Worm (Caenorhabditis elegans) whole organism, L4 larva: ENCODE measurements around the gene F54C8.1.
"Not testable (repeated sequence)": the region's sequence is repeated elsewhere in the genome, so short reads cannot be mapped to it uniquely, and the experiment has no call there.

ENCODE experiments used
- D1046.2 ChIP-seq: fragments of 200-800 bp; sonication (Bioruptor generic); IDR thresholded peaks from 2 replicates; pipeline ENCODE4 v1.3.6; 2022; ENCODE audit warnings: missing genetic modification characterization, missing compliant biosample characterization
- F37D6.2 ChIP-seq: sonication (generic microtip); optimal IDR thresholded peaks from 2 replicates; lab custom pipeline; 2016; ENCODE audit warnings: mild to moderate bottlenecking, missing genetic modification characterization, missing compliant biosample characterization
- F49E8.2 ChIP-seq: sonication (generic microtip); optimal IDR thresholded peaks from 2 replicates; lab custom pipeline; 2016; ENCODE audit warnings: missing compliant biosample characterization, mild to moderate bottlenecking, missing genetic modification characterization, borderline replicate concordance
- R02D3.7 ChIP-seq: fragments of 150-350 bp; sonication (generic microtip); optimal IDR thresholded peaks from 3 replicates; lab custom pipeline; 2014; ENCODE audit warnings: missing biosample characterization, missing genetic modification characterization
- Y48G9A.11 ChIP-seq: fragments of 200-800 bp; sonication (Bioruptor generic); IDR thresholded peaks from 2 replicates; pipeline ENCODE4 v1.3.6; 2022; ENCODE audit warnings: missing genetic modification reagents, missing genetic modification characterization, missing compliant biosample characterization
- Y5F2A.4 ChIP-seq: fragments of 200-800 bp; sonication (Bioruptor generic); optimal IDR thresholded peaks from 2 replicates; lab custom pipeline; 2018; ENCODE audit warnings: mild to moderate bottlenecking, missing genetic modification characterization, missing compliant biosample characterization
- ZK337.2 ChIP-seq: fragments of 200-800 bp; sonication (Bioruptor generic); IDR thresholded peaks from 2 replicates; pipeline ENCODE4 v1.3.6; 2022; ENCODE audit warnings: missing genetic modification reagents, missing genetic modification characterization, missing compliant biosample characterization
- aha-1 ChIP-seq: fragments of 150-350 bp; peaks from one replicate; lab custom pipeline; 2014; ENCODE audit warnings: missing biosample characterization, missing genetic modification characterization
- arid-1 ChIP-seq: fragments of 200-800 bp; sonication (Bioruptor generic); conservative IDR thresholded peaks from 2 replicates; pipeline ENCODE4 v1.3.6; 2022; ENCODE audit warnings: missing genetic modification reagents, missing genetic modification characterization, missing compliant biosample characterization
- ceh-20 ChIP-seq: fragments of 200-800 bp; sonication (Bioruptor generic); IDR thresholded peaks from 2 replicates; pipeline ENCODE4 v1.3.6; 2022; ENCODE audit warnings: missing genetic modification reagents, missing genetic modification characterization, missing compliant biosample characterization
- ceh-44 ChIP-seq: fragments of 200-800 bp; sonication (Bioruptor generic); IDR thresholded peaks from 2 replicates; pipeline ENCODE4 v1.3.6; 2022; ENCODE audit warnings: missing genetic modification reagents, missing genetic modification characterization, missing compliant biosample characterization
- ces-1 ChIP-seq: fragments of 150-350 bp; sonication (generic microtip); optimal IDR thresholded peaks from 4 replicates; lab custom pipeline; 2014; ENCODE audit warnings: missing biosample characterization, missing genetic modification reagents, missing genetic modification characterization
- ctbp-1 ChIP-seq: fragments of 200-800 bp; sonication (Bioruptor generic); IDR thresholded peaks from 2 replicates; pipeline ENCODE4 v1.3.6; 2022; ENCODE audit warnings: missing genetic modification reagents, missing genetic modification characterization, missing compliant biosample characterization
- daf-16 ChIP-seq, 3 experiments: sonication (generic microtip); optimal IDR thresholded peaks; 2 replicates each; lab custom pipeline; 2016 to 2017; ENCODE audit warnings: missing genetic modification characterization in 3 of 3, missing genetic modification reagents in 3 of 3, mild to moderate bottlenecking in 2 of 3, missing compliant biosample characterization in 2 of 3, missing biosample characterization in 1 of 3, moderate library complexity in 1 of 3
- dmd-6 ChIP-seq: fragments of 200-800 bp; sonication (Bioruptor generic); IDR thresholded peaks from 2 replicates; pipeline ENCODE4 v1.3.6; 2022; ENCODE audit warnings: missing genetic modification reagents, missing genetic modification characterization, missing compliant biosample characterization
- dmd-9 ChIP-seq: fragments of 200-800 bp; sonication (Bioruptor generic); IDR thresholded peaks from 2 replicates; pipeline ENCODE4 v1.3.6; 2022; ENCODE audit warnings: missing genetic modification reagents, missing genetic modification characterization, missing compliant biosample characterization
- dve-1 ChIP-seq: sonication (generic microtip); optimal IDR thresholded peaks from 2 replicates; lab custom pipeline; 2017; ENCODE audit warnings: antibody characterized with exemption, mild to moderate bottlenecking, missing genetic modification characterization, missing compliant biosample characterization; ENCODE audit not compliant: insufficient read depth
- hlh-11 ChIP-seq: fragments of 200-800 bp; sonication (Bioruptor generic); optimal IDR thresholded peaks from 2 replicates; lab custom pipeline; 2018; ENCODE audit warnings: mild to moderate bottlenecking, missing genetic modification characterization, missing compliant biosample characterization
- lin-13 ChIP-seq: fragments of 150-350 bp; optimal IDR thresholded peaks from 2 replicates; lab custom pipeline; 2014; ENCODE audit warnings: missing biosample characterization, missing genetic modification reagents, missing genetic modification characterization
- lin-38 ChIP-seq: fragments of 200-800 bp; sonication (Bioruptor generic); IDR thresholded peaks from 2 replicates; pipeline ENCODE4 v1.3.6; 2022; ENCODE audit warnings: missing genetic modification reagents, missing genetic modification characterization, missing compliant biosample characterization
- madf-5 ChIP-seq, 2 experiments: fragments of 200-800 bp; sonication (Bioruptor generic); IDR thresholded peaks; 2 replicates each; pipeline ENCODE4 v1.3.6; 2022; ENCODE audit warnings: missing compliant biosample characterization in 2 of 2, missing genetic modification characterization in 2 of 2
- madf-9 ChIP-seq: fragments of 200-800 bp; sonication (Bioruptor generic); conservative IDR thresholded peaks from 2 replicates; pipeline ENCODE4 v1.3.6; 2022; ENCODE audit warnings: missing genetic modification reagents, missing genetic modification characterization, missing compliant biosample characterization
- mdt-29 ChIP-seq: fragments of 200-800 bp; sonication (Bioruptor generic); IDR thresholded peaks from 2 replicates; pipeline ENCODE4 v1.3.6; 2022; ENCODE audit warnings: missing genetic modification reagents, missing genetic modification characterization, missing compliant biosample characterization
- nhr-11 ChIP-seq: fragments of 150-350 bp; optimal IDR thresholded peaks from 2 replicates; lab custom pipeline; 2014; ENCODE audit warnings: missing biosample characterization, missing genetic modification characterization
- nhr-42 ChIP-seq: fragments of 200-800 bp; sonication (Bioruptor generic); IDR thresholded peaks from 2 replicates; pipeline ENCODE4 v1.3.6; 2022; ENCODE audit warnings: missing genetic modification characterization, missing compliant biosample characterization
- pha-4 ChIP-seq, 2 experiments: fragments of 150-350 bp in 1 of 2; fragments of 200-800 bp in 1 of 2; sonication (Bioruptor generic) in 1 of 2; IDR thresholded peaks in 1 of 2; optimal IDR thresholded peaks in 1 of 2; 2 replicates each; pipeline versions ENCODE4 v1.3.6 to Lab custom; 2014 to 2022; ENCODE audit warnings: missing genetic modification characterization in 2 of 2, missing genetic modification reagents in 2 of 2, missing biosample characterization in 1 of 2, missing compliant biosample characterization in 1 of 2
- set-16 ChIP-seq: fragments of 200-800 bp; sonication (Bioruptor generic); IDR thresholded peaks from 2 replicates; pipeline ENCODE4 v1.3.6; 2022; ENCODE audit warnings: missing genetic modification reagents, missing genetic modification characterization, missing compliant biosample characterization
- snpc-1.2 ChIP-seq: fragments of 200-800 bp; sonication (Bioruptor generic); IDR thresholded peaks from 2 replicates; pipeline ENCODE4 v1.3.6; 2022; ENCODE audit warnings: missing genetic modification reagents, missing genetic modification characterization, missing compliant biosample characterization
- snpc-4 ChIP-seq: fragments of 150-350 bp; optimal IDR thresholded peaks from 2 replicates; lab custom pipeline; 2014; ENCODE audit warnings: missing biosample characterization, missing genetic modification characterization
- tra-1 ChIP-seq: fragments of 200-800 bp; sonication (Bioruptor generic); IDR thresholded peaks from 2 replicates; pipeline ENCODE4 v1.3.6; 2022; ENCODE audit warnings: missing genetic modification reagents, missing genetic modification characterization, missing compliant biosample characterization
- unc-130 ChIP-seq: sonication (generic microtip); optimal IDR thresholded peaks from 2 replicates; lab custom pipeline; 2016; ENCODE audit warnings: missing genetic modification reagents, missing genetic modification characterization, missing compliant biosample characterization
- unc-62 ChIP-seq, 3 experiments: fragments of 150-350 bp in 1 of 3; sonication (generic microtip); optimal IDR thresholded peaks in 2 of 3; peaks in 1 of 3; 1 replicate in 1 of 3; 2 replicates in 2 of 3; lab custom pipeline; 2014 to 2017; ENCODE audit warnings: missing biosample characterization in 3 of 3, missing genetic modification characterization in 3 of 3, missing genetic modification reagents in 3 of 3, missing genotype in 1 of 3
- vab-7 ChIP-seq: fragments of 200-800 bp; sonication (Bioruptor generic); IDR thresholded peaks from 2 replicates; pipeline ENCODE4 v1.3.6; 2022; ENCODE audit warnings: missing genetic modification reagents, missing genetic modification characterization, missing compliant biosample characterization
- ztf-11 ChIP-seq: fragments of 150-350 bp; optimal IDR thresholded peaks from 2 replicates; lab custom pipeline; 2014; ENCODE audit warnings: missing biosample characterization, missing genetic modification characterization

F54C8.1 gene

ce11 chrIII:9406600-9406999, 32.9 kb upstream of the F54C8.1 start, which contains the start of gene T26G10.1 (continued):
- TF ChIP-seq dmd-6 = peak; percentile 76
- TF ChIP-seq, all 104 proteins: peak for 33

- TF ChIP-seq snpc-4 (peak; percentile 68), madf-5 (GFP tag; IDR thresholded peaks at IDR 0.05; lab: Robert Waterston, UW) (0 out of 4 replicates have a peak, but pooled peaks of 1 of the 2 experiments have one; percentile 19), dmd-9 (GFP tag; lab: Robert Waterston, UW) (0 out of 2 replicates have a peak, but pooled peaks have one; percentile 38), D1046.2 (0 out of 2 replicates have a peak, but pooled peaks have one; percentile 55), unc-130 (GFP tag; lab: Kevin White, UChicago) (peak; percentile 84), aha-1 (tag; lab: Kevin White, UChicago) (peak; percentile 26), tra-1 (peak; percentile 66; the same call in 1 of the 2 replicates), lin-38 (GFP tag; lab: Robert Waterston, UW) (peak; percentile 98), mdt-29 (GFP tag; lab: Robert Waterston, UW) (0 out of 2 replicates have a peak, but pooled peaks have one; percentile 28), pha-4 (GFP tag; IDR thresholded peaks at IDR 0.05; lab: Robert Waterston, UW) (peak; percentile 41; the same call in 1 of the 2 replicates), vab-7 (GFP tag; lab: Robert Waterston, UW) (peak; percentile 88), snpc-1.2 (peak; percentile 74), ceh-44 (GFP tag; lab: Robert Waterston, UW) (peak; percentile 96), ceh-20 (peak; percentile 51; the same call in 1 of the 2 replicates), F49E8.2 (peak; percentile 69), ZK337.2 (GFP tag; lab: Robert Waterston, UW) (peak; percentile 43; the same call in 1 of the 2 replicates), arid-1 (GFP tag; lab: Robert Waterston, UW) (peak; percentile 69; the same call in 1 of the 2 replicates), nhr-42 (GFP tag; lab: Robert Waterston, UW) (peak; percentile 66; the same call in 1 of the 2 replicates), set-16 (GFP tag; lab: Robert Waterston, UW) (peak; percentile 63), Y48G9A.11 (GFP tag; lab: Robert Waterston, UW) (peak; percentile 97)
- not testable (repeated sequence) for TF ChIP-seq pha-4 (tag; optimal IDR thresholded peaks at IDR 0.05; lab: Kevin White, UChicago)
Observed at ce11 chrIII:9408304-9408703, 31.2 kb upstream of the F54C8.1 start.

ce11 chrIII:9413340-9413739, 26.2 kb upstream of the F54C8.1 start, which contains the start of gene T26G10.3:
T26G10.3 (minus strand) TSS chrIII:9413440.
- no peak for TF ChIP-seq unc-130 (GFP tag; lab: Kevin White, UChicago)
- no peak for TF ChIP-seq dve-1
- no peak for TF ChIP-seq unc-62 (GFP tag; optimal IDR thresholded peaks at IDR 0.05 in 1 of 2; lab: Kevin White, UChicago)
- no peak for TF ChIP-seq unc-62 (tag; optimal IDR thresholded peaks at IDR 0.05; lab: Kevin White, UChicago)
- no peak for TF ChIP-seq F37D6.2 (tag; lab: Kevin White, UChicago)
- no peak for TF ChIP-seq D1046.2
- TF ChIP-seq R02D3.7 = no peak
- no peak for TF ChIP-seq daf-16 (GFP tag; optimal IDR thresholded peaks at IDR 0.05; lab: Kevin White, UChicago)
- no peak for TF ChIP-seq daf-16 (tag; optimal IDR thresholded peaks at IDR 0.05; lab: Kevin White, UChicago)
- TF ChIP-seq madf-9 = no peak
- TF ChIP-seq nhr-11 (tag; lab: Kevin White, UChicago) = no peak

ce11 chrIII:9420231-9420630, 19.3 kb upstream of the F54C8.1 start, which contains the start of gene T26G10.4:
T26G10.4 (plus strand) TSS chrIII:9420531.
- TF ChIP-seq ceh-44 (GFP tag; lab: Robert Waterston, UW); ces-1 (GFP tag; lab: Kevin White, UChicago); F37D6.2 (tag; lab: Kevin White, UChicago): not testable (repeated sequence)

DNA sequence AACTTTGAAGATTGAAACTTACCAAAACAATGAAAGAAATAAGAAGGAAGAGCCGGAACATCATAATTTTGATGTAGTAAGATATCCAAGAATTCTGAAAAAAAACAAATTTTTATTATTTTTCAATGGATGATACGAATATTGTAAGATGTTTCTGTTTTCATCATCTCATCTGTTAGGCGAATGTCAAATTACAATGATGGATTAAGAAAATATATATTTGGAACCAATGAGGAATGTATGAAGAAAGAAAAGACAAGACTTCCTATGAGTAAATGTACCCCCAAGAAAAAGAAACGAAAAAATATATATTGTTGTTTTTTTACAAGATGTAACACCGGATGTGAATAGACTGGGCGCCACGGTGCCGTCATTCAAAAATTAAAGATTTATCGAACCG, 13.2 kb upstream of the F54C8.1 start, which contains the start of gene T26G10.5:
Gene T26G10.5 (minus strand): TSS at position 101 of the 400 bp plus-strand sequence.
- TF ChIP-seq nhr-42 (GFP tag; lab: Robert Waterston, UW) = no peak
- no peak for TF ChIP-seq madf-5 (GFP tag; IDR thresholded peaks at IDR 0.05; lab: Robert Waterston, UW)
- TF ChIP-seq hlh-11 (tag; lab: Kevin White, UChicago) = no peak
- no peak for TF ChIP-seq Y5F2A.4 (GFP tag; lab: Kevin White, UChicago)
- no peak for TF ChIP-seq lin-13 (GFP tag; lab: Kevin White, UChicago)
- TF ChIP-seq ctbp-1 (GFP tag; lab: Robert Waterston, UW) = no peak
- TF ChIP-seq ztf-11 (tag; lab: Kevin White, UChicago) = no peak
- TF ChIP-seq snpc-4 = no peak
